Worm (Caenorhabditis elegans): ENCODE data around the gene ZC477.3.

ce11 chrIV:7081214-7081613 lies 22.1 kb upstream of the ZC477.3 start, which contains the start of gene Y43B11AR.1:
- TF ChIP-seq ceh-16 (tag; optimal IDR thresholded peaks at IDR 0.05) (no peak), mdl-1 (tag; optimal IDR thresholded peaks at IDR 0.05) (no peak), skn-1 (tag; optimal IDR thresholded peaks at IDR 0.05) (no peak), snpc-4 (tag; optimal IDR thresholded peaks at IDR 0.05) (no peak)

All from whole organism, L2 larva.